Worm (Caenorhabditis elegans): Measurements from ENCODE around the gene C28D4.8.
"Not testable (repeated sequence)": the region's sequence is repeated elsewhere in the genome, so short reads cannot be mapped to it uniquely, and the experiment has no call there.

ce11 chrIV:9740851-9741549 lies 7.2 kb downstream of the C28D4.8 start, which contains the start of gene gln-6:
- not testable (repeated sequence) for TF ChIP-seq dao-5, W03F9.2, him-1 (tag; optimal IDR thresholded peaks at IDR 0.05)
